Fruit fly (Drosophila melanogaster) whole organism, embryonic: Measurements from ENCODE around the gene CG7182.

ENCODE experiments used
- Abd-B ChIP-seq: fragments of 200-800 bp; sonication (Bioruptor generic); optimal IDR thresholded peaks from 2 replicates; lab custom pipeline; 2018; ENCODE audit warnings: missing biosample characterization, mild to moderate bottlenecking, missing genetic modification characterization, moderate library complexity
- Antp ChIP-seq: fragments of 200-800 bp; sonication (Bioruptor generic); optimal IDR thresholded peaks from 3 replicates; lab custom pipeline; 2016; ENCODE audit warnings: missing biosample characterization, missing genetic modification characterization
- CG10274 ChIP-seq: fragments of 200-800 bp; sonication (Bioruptor generic); optimal IDR thresholded peaks from 3 replicates; lab custom pipeline; 2017; ENCODE audit warnings: missing biosample characterization, mild to moderate bottlenecking, missing genetic modification characterization
- CG11085 ChIP-seq: fragments of 200-800 bp; sonication (Bioruptor generic); IDR thresholded peaks from 2 replicates; pipeline ENCODE4 v1.3.6; 2022; ENCODE audit warnings: missing biosample characterization, missing genetic modification characterization
- CG11093 ChIP-seq: fragments of 200-800 bp; sonication (Bioruptor generic); IDR thresholded peaks from 3 replicates; pipeline ENCODE4 v1.3.6; 2022; ENCODE audit warnings: missing biosample characterization, missing genetic modification characterization
- CG13424 ChIP-seq: fragments of 200-800 bp; sonication (Bioruptor generic); optimal IDR thresholded peaks from 2 replicates; lab custom pipeline; 2019; ENCODE audit warnings: missing biosample characterization, mild to moderate bottlenecking, missing genetic modification characterization, moderate library complexity
- CG14667 ChIP-seq: fragments of 200-800 bp; sonication (Bioruptor generic); IDR thresholded peaks from 2 replicates; pipeline ENCODE4 v1.3.6; 2022; ENCODE audit warnings: missing biosample characterization, missing genetic modification characterization
- CG17385 ChIP-seq: fragments of 200-800 bp; sonication (Bioruptor generic); optimal IDR thresholded peaks from 3 replicates; lab custom pipeline; 2018; ENCODE audit warnings: missing biosample characterization, mild to moderate bottlenecking, missing genetic modification characterization
- CG17829 ChIP-seq: fragments of 200-800 bp; optimal IDR thresholded peaks from 2 replicates; lab custom pipeline; 2019; ENCODE audit warnings: missing biosample characterization, mild to moderate bottlenecking, missing genetic modification characterization, moderate library complexity
- CG1792 ChIP-seq: fragments of 200-800 bp; sonication (Bioruptor generic); optimal IDR thresholded peaks from 2 replicates; lab custom pipeline; 2016; ENCODE audit warnings: missing biosample characterization, missing genetic modification characterization
- CG18011 ChIP-seq: fragments of 200-800 bp; sonication (Bioruptor generic); optimal IDR thresholded peaks from 2 replicates; lab custom pipeline; 2017; ENCODE audit warnings: missing biosample characterization, missing genetic modification characterization, mild to moderate bottlenecking, moderate library complexity, missing genotype
- CG30020 ChIP-seq: fragments of 200-800 bp; optimal IDR thresholded peaks from 2 replicates; lab custom pipeline; 2019; ENCODE audit warnings: missing biosample characterization, mild to moderate bottlenecking, missing genetic modification characterization, moderate library complexity
- CG3065 ChIP-seq: fragments of 200-800 bp; sonication (Bioruptor generic); optimal IDR thresholded peaks from 2 replicates; lab custom pipeline; 2016; ENCODE audit warnings: missing biosample characterization, missing genetic modification characterization
- CG32772 ChIP-seq: fragments of 200-800 bp; sonication (Bioruptor generic); IDR thresholded peaks from 2 replicates; pipeline ENCODE4 v1.3.6; 2022; ENCODE audit warnings: missing biosample characterization, missing genetic modification characterization
- CG34224 ChIP-seq: fragments of 200-800 bp; sonication (Bioruptor generic); IDR thresholded peaks from 3 replicates; pipeline ENCODE4 v1.3.6; 2022; ENCODE audit warnings: missing biosample characterization, missing genetic modification characterization; ENCODE audit not compliant: partially characterized antibody
- CG4854 ChIP-seq: fragments of 200-800 bp; sonication (Bioruptor generic); optimal IDR thresholded peaks from 2 replicates; lab custom pipeline; 2016; ENCODE audit warnings: missing biosample characterization, missing genetic modification characterization, inconsistent platforms
- CG5953 ChIP-seq: fragments of 200-800 bp; sonication (Bioruptor generic); IDR thresholded peaks from 2 replicates; pipeline ENCODE4 v1.3.6; 2022; ENCODE audit warnings: missing biosample characterization, missing genetic modification characterization
- CG7372 ChIP-seq: fragments of 200-800 bp; sonication (Bioruptor generic); IDR thresholded peaks from 2 replicates; pipeline ENCODE4 v1.3.6; 2022; ENCODE audit warnings: missing biosample characterization, missing genetic modification characterization
- CG7786 ChIP-seq: fragments of 200-800 bp; sonication (Bioruptor generic); optimal IDR thresholded peaks from 2 replicates; lab custom pipeline; 2016; ENCODE audit warnings: missing biosample characterization, missing genetic modification characterization
- CG8281 ChIP-seq: fragments of 200-800 bp; sonication (Bioruptor generic); optimal IDR thresholded peaks from 2 replicates; lab custom pipeline; 2018; ENCODE audit warnings: missing biosample characterization, mild to moderate bottlenecking, missing genetic modification characterization, moderate library complexity
- CG8924 ChIP-seq: fragments of 200-800 bp; optimal IDR thresholded peaks from 3 replicates; lab custom pipeline; 2019; ENCODE audit warnings: missing biosample characterization, mild to moderate bottlenecking, missing genetic modification characterization, moderate library complexity
- Chrac-16 ChIP-seq: fragments of 200-800 bp; sonication (Bioruptor generic); optimal IDR thresholded peaks from 3 replicates; lab custom pipeline; 2016; ENCODE audit warnings: missing biosample characterization, missing genetic modification characterization
- Dp ChIP-seq: fragments of 200-800 bp; sonication (Bioruptor generic); optimal IDR thresholded peaks from 2 replicates; lab custom pipeline; 2018; ENCODE audit warnings: missing biosample characterization, mild to moderate bottlenecking, missing genetic modification characterization, moderate library complexity
- HmgD ChIP-seq: fragments of 200-800 bp; sonication (Bioruptor generic); optimal IDR thresholded peaks from 3 replicates; lab custom pipeline; 2016; ENCODE audit warnings: missing biosample characterization, missing genetic modification characterization
- HmgZ ChIP-seq: fragments of 200-800 bp; sonication (Bioruptor generic); optimal IDR thresholded peaks from 2 replicates; lab custom pipeline; 2018; ENCODE audit warnings: missing biosample characterization, mild to moderate bottlenecking, missing genetic modification characterization
- Hmx ChIP-seq: fragments of 200-800 bp; sonication (Bioruptor generic); optimal IDR thresholded peaks from 2 replicates; lab custom pipeline; 2016; ENCODE audit warnings: missing biosample characterization, missing genetic modification characterization
- Hr3 ChIP-seq: fragments of 200-800 bp; sonication (Bioruptor generic); optimal IDR thresholded peaks from 3 replicates; lab custom pipeline; 2016; ENCODE audit warnings: missing biosample characterization, missing genetic modification characterization
- Med ChIP-seq: fragments of 200-800 bp; sonication (Bioruptor generic); peaks from one replicate; lab custom pipeline; 2016; ENCODE audit warnings: missing biosample characterization, missing genetic modification characterization, mild to moderate bottlenecking, inconsistent platforms, moderate library complexity
- Ptx1 ChIP-seq: fragments of 200-800 bp; sonication (Bioruptor generic); IDR thresholded peaks from 2 replicates; pipeline ENCODE4 v1.3.6; 2022; ENCODE audit warnings: missing biosample characterization, missing genetic modification characterization
- Sox100B ChIP-seq: fragments of 200-800 bp; sonication (Bioruptor generic); optimal IDR thresholded peaks from 3 replicates; lab custom pipeline; 2018; ENCODE audit warnings: missing biosample characterization, mild to moderate bottlenecking, missing genetic modification characterization
- Sry-δ ChIP-seq: fragments of 200-800 bp; sonication (Bioruptor generic); optimal IDR thresholded peaks from 2 replicates; lab custom pipeline; 2016; ENCODE audit warnings: missing biosample characterization, missing genetic modification characterization
- Xrp1 ChIP-seq: fragments of 200-800 bp; sonication (Bioruptor generic); IDR thresholded peaks from 2 replicates; pipeline ENCODE4 v1.3.6; 2022; ENCODE audit warnings: missing biosample characterization, missing genetic modification characterization
- ab ChIP-seq: fragments of 200-800 bp; sonication (Bioruptor generic); optimal IDR thresholded peaks from 2 replicates; lab custom pipeline; 2016; ENCODE audit warnings: missing biosample characterization, missing genetic modification characterization
- ara ChIP-seq: fragments of 200-800 bp; sonication (Bioruptor generic); IDR thresholded peaks from 2 replicates; pipeline ENCODE4 v1.3.6; 2022; ENCODE audit warnings: missing biosample characterization, missing genetic modification characterization
- ase ChIP-seq: fragments of 200-800 bp; sonication (Bioruptor generic); IDR thresholded peaks from 3 replicates; pipeline ENCODE4 v1.3.6; 2022; ENCODE audit warnings: missing biosample characterization, missing genetic modification characterization
- bigmax ChIP-seq: fragments of 200-800 bp; sonication (Bioruptor generic); optimal IDR thresholded peaks from 2 replicates; lab custom pipeline; 2018; ENCODE audit warnings: missing biosample characterization, mild to moderate bottlenecking, missing genetic modification characterization
- eyg ChIP-seq: fragments of 200-800 bp; sonication (Bioruptor generic); optimal IDR thresholded peaks from 3 replicates; lab custom pipeline; 2016; ENCODE audit warnings: missing biosample characterization, missing genetic modification characterization
- fd96Cb ChIP-seq: fragments of 200-800 bp; sonication (Bioruptor generic); optimal IDR thresholded peaks from 2 replicates; lab custom pipeline; 2018; ENCODE audit warnings: missing biosample characterization, mild to moderate bottlenecking, missing genetic modification characterization, moderate library complexity
- gcm2 ChIP-seq: fragments of 200-800 bp; sonication (Bioruptor generic); optimal IDR thresholded peaks from 2 replicates; lab custom pipeline; 2016; ENCODE audit warnings: missing biosample characterization, missing genetic modification characterization
- gem ChIP-seq: fragments of 200-800 bp; sonication (Bioruptor generic); optimal IDR thresholded peaks from 2 replicates; lab custom pipeline; 2019; ENCODE audit warnings: missing biosample characterization, mild to moderate bottlenecking, missing genetic modification characterization, moderate library complexity
- grau ChIP-seq: fragments of 200-800 bp; optimal IDR thresholded peaks from 3 replicates; lab custom pipeline; 2019; ENCODE audit warnings: missing biosample characterization, mild to moderate bottlenecking, missing genetic modification characterization, moderate library complexity
- gt ChIP-seq: fragments of 200-800 bp; sonication (Bioruptor generic); IDR thresholded peaks from 2 replicates; pipeline ENCODE4 v1.3.6; 2022; ENCODE audit warnings: missing biosample characterization, missing genetic modification characterization
- lola ChIP-seq, 3 experiments: fragments of >200 bp in 2 of 3; fragments of 200-800 bp in 1 of 3; sonication (Bioruptor generic) in 1 of 3; optimal IDR thresholded peaks; 2 replicates each; lab custom pipeline; 2017 to 2019; ENCODE audit warnings: missing biosample characterization in 3 of 3, missing genetic modification characterization in 3 of 3, mild to moderate bottlenecking in 1 of 3, moderate library complexity in 1 of 3
- lov ChIP-seq, 2 experiments: fragments of 200-800 bp in 1 of 2; fragments of >200 bp in 1 of 2; sonication (Bioruptor generic) in 1 of 2; IDR thresholded peaks in 1 of 2; optimal IDR thresholded peaks in 1 of 2; 2 replicates in 1 of 2; 3 replicates in 1 of 2; pipeline versions ENCODE4 v1.3.6 to Lab custom; 2017 to 2022; ENCODE audit warnings: missing biosample characterization in 1 of 2, missing genetic modification characterization in 1 of 2
- sd ChIP-seq: fragments of 200-800 bp; sonication (Bioruptor generic); optimal IDR thresholded peaks from 3 replicates; lab custom pipeline; 2018; ENCODE audit warnings: missing biosample characterization, mild to moderate bottlenecking, missing genetic modification characterization, moderate library complexity
- sr ChIP-seq: fragments of 200-800 bp; sonication (Bioruptor generic); IDR thresholded peaks from 3 replicates; pipeline ENCODE4 v1.3.6; 2022; ENCODE audit warnings: missing biosample characterization, missing genetic modification characterization
- ssp ChIP-seq: fragments of 200-800 bp; sonication (Bioruptor generic); IDR thresholded peaks from 2 replicates; pipeline ENCODE4 v1.3.6; 2022; ENCODE audit warnings: missing biosample characterization, missing genetic modification characterization
- tin ChIP-seq: fragments of 200-800 bp; sonication (Bioruptor generic); optimal IDR thresholded peaks from 3 replicates; lab custom pipeline; 2016; ENCODE audit warnings: missing biosample characterization, missing genetic modification characterization

CG7182 gene

DNA sequence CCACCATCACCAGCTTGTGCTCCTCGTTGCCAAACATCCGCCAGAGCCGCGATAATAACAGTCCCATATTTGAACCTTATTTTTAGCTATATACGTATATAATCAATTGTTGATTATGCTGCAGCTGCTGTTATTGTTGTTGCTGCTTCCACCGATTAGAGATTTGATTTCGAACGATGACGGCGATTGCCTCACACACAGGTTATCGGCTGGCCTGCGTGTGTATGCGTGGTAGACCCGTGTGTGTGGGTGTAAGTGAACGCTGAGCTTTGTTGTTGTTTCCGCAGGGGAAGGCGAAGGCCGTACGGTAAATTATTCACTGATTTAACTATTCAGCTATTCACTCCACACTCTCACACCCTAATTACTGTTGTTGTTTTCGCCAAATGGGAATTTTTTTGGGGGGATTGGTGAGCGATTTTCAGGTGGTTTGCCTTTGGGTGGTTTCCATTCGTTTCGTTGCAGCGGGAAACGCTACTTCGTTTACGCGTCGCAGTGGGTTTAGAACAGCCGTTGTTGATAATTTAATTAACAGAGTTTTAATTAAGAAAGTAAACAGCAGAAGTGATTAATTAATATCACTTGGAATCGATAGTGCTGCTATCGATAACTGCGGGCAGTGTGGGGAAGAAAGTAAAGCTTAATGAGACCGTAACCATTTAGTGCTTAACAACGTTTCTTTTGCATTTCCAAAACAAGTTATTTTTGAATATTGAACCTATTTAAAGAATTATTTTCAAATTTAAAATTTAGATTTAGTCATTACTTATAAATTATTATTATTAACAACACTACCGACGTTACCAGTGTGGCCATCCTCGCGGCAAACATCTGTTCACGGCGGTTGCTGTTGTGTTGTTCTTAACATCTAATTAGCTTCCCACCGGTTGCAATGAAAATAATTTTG lies 46.7 kb downstream of the CG7182 start, which contains the start of the genes Arl5 and CG13671 (continued):
- peak; percentile 83; the same call in 2 of the 3 replicates for TF ChIP-seq sr (GFP tag; lab: Robert Waterston, UW)
- peak; percentile 62 for TF ChIP-seq HmgZ (tag; lab: Kevin White, UChicago)
- TF ChIP-seq Ptx1 (GFP tag; lab: Robert Waterston, UW) = peak; percentile 91
- TF ChIP-seq ara (GFP tag; lab: Robert Waterston, UW) = peak; percentile 67; the same call in 1 of the 2 replicates
- peak; percentile 47 for TF ChIP-seq CG13424 (tag; lab: Kevin White, UChicago)
- peak; percentile 71 for TF ChIP-seq CG11085 (GFP tag; lab: Robert Waterston, UW)
- TF ChIP-seq CG7372 (GFP tag; lab: Robert Waterston, UW) = peak; percentile 33; the same call in 1 of the 2 replicates
- peak; percentile 54 for TF ChIP-seq CG1792
- TF ChIP-seq Hr3 = peak; percentile 86
- TF ChIP-seq ssp (GFP tag; lab: Robert Waterston, UW) = peak; percentile 72
- peak; percentile 7 for TF ChIP-seq eyg (GFP tag; lab: Kevin White, UChicago)
- no peak for TF ChIP-seq lov (optimal IDR thresholded peaks at IDR 0.05; lab: Kevin White, UChicago)
- no peak for TF ChIP-seq lov (GFP tag; IDR thresholded peaks at IDR 0.05; lab: Robert Waterston, UW)
- peak; percentile 47 for TF ChIP-seq gcm2 (GFP tag; lab: Kevin White, UChicago)
- no peak for TF ChIP-seq CG8281 (tag; lab: Kevin White, UChicago)
- TF ChIP-seq Sry-δ (GFP tag; lab: Kevin White, UChicago) = peak; percentile 68
- peak; percentile 86 for TF ChIP-seq Chrac-16 (GFP tag; lab: Kevin White, UChicago)
- peak; percentile 45 for TF ChIP-seq CG30020
- peak; percentile 89 for TF ChIP-seq Xrp1 (GFP tag; lab: Robert Waterston, UW)
- no peak for TF ChIP-seq HmgD (GFP tag; lab: Kevin White, UChicago)
- peak; percentile 25 for TF ChIP-seq Hmx
- TF ChIP-seq Med (GFP tag; lab: Kevin White, UChicago) = peak; percentile 92
- peak; percentile 75 for TF ChIP-seq ase (GFP tag; lab: Robert Waterston, UW)
- TF ChIP-seq fd96Cb (tag; lab: Kevin White, UChicago) = peak; percentile 67
- peak; percentile 6 for TF ChIP-seq ab
- TF ChIP-seq CG4854 (GFP tag; lab: Kevin White, UChicago) = peak; percentile 61
- peak; percentile 75 for TF ChIP-seq CG3065 (GFP tag; lab: Kevin White, UChicago)
- peak; percentile 61 for TF ChIP-seq Antp
- TF ChIP-seq bigmax = no peak
- TF ChIP-seq CG17829 = peak; percentile 79
- peak; percentile 63 for TF ChIP-seq CG11093 (GFP tag; lab: Robert Waterston, UW)
- peak; percentile 65 for TF ChIP-seq grau (tag; lab: Kevin White, UChicago)
- peak; percentile 44 for TF ChIP-seq Dp (GFP tag; lab: Kevin White, UChicago)
- TF ChIP-seq CG10274 (GFP tag; lab: Kevin White, UChicago) = no peak
- peak; percentile 88 for TF ChIP-seq gem (tag; lab: Kevin White, UChicago)
- peak; percentile 83 for TF ChIP-seq CG32772 (GFP tag; lab: Robert Waterston, UW)
- peak; percentile 66 for TF ChIP-seq Sox100B (GFP tag; lab: Kevin White, UChicago)
- no peak for TF ChIP-seq gt (GFP tag; lab: Robert Waterston, UW)
- TF ChIP-seq CG5953 = no peak
- TF ChIP-seq CG34224 (GFP tag; lab: Robert Waterston, UW) = peak; percentile 66; the same call in 2 of the 3 replicates
- TF ChIP-seq sd (tag; lab: Kevin White, UChicago) = no peak
- TF ChIP-seq CG18011 (GFP tag; lab: Kevin White, UChicago) = peak; percentile 72
- peak; percentile 27 for TF ChIP-seq CG7786
- peak; percentile 66 for TF ChIP-seq CG8924 (tag; lab: Kevin White, UChicago)
- TF ChIP-seq CG17385 (GFP tag; lab: Kevin White, UChicago) = peak; percentile 65
- TF ChIP-seq CG14667 (GFP tag; lab: Robert Waterston, UW) = peak; percentile 63
- TF ChIP-seq Abd-B (GFP tag; lab: Kevin White, UChicago) = peak; percentile 79
- TF ChIP-seq tin = peak; percentile 85
- peak in 2 of 3 experiments; percentile 16 to 60 for TF ChIP-seq lola (GFP tag; optimal IDR thresholded peaks at IDR 0.05; lab: Kevin White, UChicago)
